Worm (Caenorhabditis elegans): Measurements from ENCODE around the gene Y62E10A.20.

ce11 chrIV:13422200-13422599 lies 36.3 kb upstream of the Y62E10A.20 start, which contains the start of gene nol-9:
- TF ChIP-seq pha-4 (tag; optimal IDR thresholded peaks at IDR 0.05) (no peak), blmp-1 (tag; optimal IDR thresholded peaks at IDR 0.05) (no peak), lsy-2 (tag; optimal IDR thresholded peaks at IDR 0.05) (no peak), nhr-76 (tag; optimal IDR thresholded peaks at IDR 0.05) (no peak), sem-2 (GFP tag; optimal IDR thresholded peaks at IDR 0.05) (no peak), mep-1 (tag; optimal IDR thresholded peaks at IDR 0.05) (no peak), lin-32 (GFP tag; optimal IDR thresholded peaks at IDR 0.05) (no peak), unc-62 (GFP tag; optimal IDR thresholded peaks at IDR 0.05) (no peak), nhr-12 (tag; optimal IDR thresholded peaks at IDR 0.05) (no peak), ztf-11 (tag; optimal IDR thresholded peaks at IDR 0.05) (no peak), snpc-4 (tag; optimal IDR thresholded peaks at IDR 0.05) (no peak), elt-3 (tag; optimal IDR thresholded peaks at IDR 0.05) (no peak), lin-13 (tag; optimal IDR thresholded peaks at IDR 0.05) (no peak)
